Worm (Caenorhabditis elegans) whole organism, L1 larva: ENCODE data around the gene M03C11.3.
"Not testable (repeated sequence)": the region's sequence is repeated elsewhere in the genome, so short reads cannot be mapped to it uniquely, and the experiment has no call there.

Experiments used
- alr-1 ChIP-seq: fragments of 200-800 bp; sonication (Bioruptor generic); optimal IDR thresholded peaks from 2 replicates; lab custom pipeline; 2018; ENCODE audit warnings: borderline replicate concordance, mild to moderate bottlenecking, missing genetic modification characterization, missing compliant biosample characterization
- blmp-1 ChIP-seq: fragments of 150-350 bp; optimal IDR thresholded peaks from 2 replicates; lab custom pipeline; 2014; ENCODE audit warnings: missing biosample characterization, missing genetic modification characterization
- ceh-63 ChIP-seq: fragments of 200-800 bp; sonication (Bioruptor generic); optimal IDR thresholded peaks from 2 replicates; lab custom pipeline; 2018; ENCODE audit warnings: mild to moderate bottlenecking, missing genetic modification characterization, missing compliant biosample characterization
- ceh-8 ChIP-seq: fragments of 200-800 bp; sonication (Bioruptor generic); optimal IDR thresholded peaks from 2 replicates; lab custom pipeline; 2018; ENCODE audit warnings: mild to moderate bottlenecking, missing genetic modification characterization, moderate library complexity, missing compliant biosample characterization
- ceh-88 ChIP-seq: fragments of 200-800 bp; sonication (Bioruptor generic); IDR thresholded peaks from 2 replicates; pipeline ENCODE4 v1.3.6; 2022; ENCODE audit warnings: missing genetic modification characterization, missing compliant biosample characterization
- ceh-90 ChIP-seq: sonication (generic microtip); optimal IDR thresholded peaks from 2 replicates; lab custom pipeline; 2016; ENCODE audit warnings: missing genetic modification characterization, missing compliant biosample characterization
- dpl-1 ChIP-seq, 3 experiments: fragments of 150-350 bp in 2 of 3; sonication (generic microtip) in 1 of 3; optimal IDR thresholded peaks; 2 replicates each; lab custom pipeline; 2014 to 2017; ENCODE audit warnings: missing biosample characterization in 3 of 3, missing genetic modification characterization in 3 of 3, missing genetic modification reagents in 3 of 3
- dsc-1 ChIP-seq: sonication (generic microtip); optimal IDR thresholded peaks from 2 replicates; lab custom pipeline; 2016; ENCODE audit warnings: mild to moderate bottlenecking, missing genetic modification characterization, missing compliant biosample characterization
- egl-13 ChIP-seq: sonication (generic microtip); optimal IDR thresholded peaks from 2 replicates; lab custom pipeline; 2016; ENCODE audit warnings: missing genotype, missing genetic modification reagents, missing genetic modification characterization, missing compliant biosample characterization
- egl-27 ChIP-seq, 2 experiments: fragments of 150-350 bp in 1 of 2; sonication (generic microtip); optimal IDR thresholded peaks; 3 replicates each; lab custom pipeline; 2017 to 2018; ENCODE audit warnings: missing biosample characterization in 2 of 2, missing genetic modification characterization in 2 of 2, missing genetic modification reagents in 2 of 2
- elt-3 ChIP-seq, 6 experiments: fragments of 150-350 bp in 1 of 6; sonication (generic microtip); optimal IDR thresholded peaks; 2 replicates each; lab custom pipeline; 2017 to 2018; ENCODE audit warnings: missing biosample characterization in 6 of 6, missing genetic modification characterization in 6 of 6, inconsistent platforms in 1 of 6
- ets-5 ChIP-seq: fragments of 200-800 bp; sonication (Bioruptor generic); IDR thresholded peaks from 2 replicates; pipeline ENCODE4 v1.3.6; 2022; ENCODE audit warnings: missing genetic modification characterization, missing compliant biosample characterization
- fkh-4 ChIP-seq: sonication (generic microtip); optimal IDR thresholded peaks from 2 replicates; lab custom pipeline; 2016; ENCODE audit warnings: missing compliant biosample characterization, missing genetic modification characterization, borderline replicate concordance
- fos-1 ChIP-seq: fragments of 150-350 bp; optimal IDR thresholded peaks from 2 replicates; lab custom pipeline; 2014; ENCODE audit warnings: missing biosample characterization, missing genetic modification characterization
- grh-1 ChIP-seq: fragments of 200-800 bp; sonication (Bioruptor generic); IDR thresholded peaks from 2 replicates; pipeline ENCODE4 v1.3.6; 2022; ENCODE audit warnings: missing genetic modification reagents, missing genetic modification characterization, missing compliant biosample characterization
- hlh-17 ChIP-seq: fragments of 200-800 bp; sonication (Bioruptor generic); optimal IDR thresholded peaks from 2 replicates; lab custom pipeline; 2018; ENCODE audit warnings: missing genetic modification characterization, mild to moderate bottlenecking, missing compliant biosample characterization, moderate library complexity, borderline replicate concordance
- hpl-2 ChIP-seq: fragments of 150-350 bp; optimal IDR thresholded peaks from 2 replicates; lab custom pipeline; 2014; ENCODE audit warnings: missing biosample characterization, missing genetic modification reagents, missing genetic modification characterization
- jun-1 ChIP-seq: fragments of 150-350 bp; optimal IDR thresholded peaks from 2 replicates; lab custom pipeline; 2014; ENCODE audit warnings: missing biosample characterization, missing genetic modification reagents, missing genetic modification characterization
- lin-13 ChIP-seq: fragments of 150-350 bp; optimal IDR thresholded peaks from 2 replicates; lab custom pipeline; 2014; ENCODE audit warnings: missing biosample characterization, missing genetic modification reagents, missing genetic modification characterization
- lin-14 ChIP-seq: fragments of 200-800 bp; sonication (Bioruptor generic); optimal IDR thresholded peaks from 2 replicates; lab custom pipeline; 2018; ENCODE audit warnings: mild to moderate bottlenecking, missing genetic modification characterization, moderate library complexity, missing compliant biosample characterization
- lir-3 ChIP-seq: sonication (generic microtip); optimal IDR thresholded peaks from 2 replicates; lab custom pipeline; 2016; ENCODE audit warnings: mild to moderate bottlenecking, missing genetic modification characterization, moderate library complexity, missing compliant biosample characterization; ENCODE audit not compliant: poor library complexity
- lsy-2 ChIP-seq, 2 experiments: fragments of 150-350 bp; optimal IDR thresholded peaks; 2 replicates each; lab custom pipeline; 2014; ENCODE audit warnings: missing biosample characterization in 2 of 2, missing genetic modification characterization in 2 of 2
- mdl-1 ChIP-seq, 2 experiments: fragments of 150-350 bp; optimal IDR thresholded peaks; 2 replicates each; lab custom pipeline; 2014 to 2017; ENCODE audit warnings: missing biosample characterization in 2 of 2, missing genetic modification characterization in 2 of 2, inconsistent platforms in 1 of 2
- mef-2 ChIP-seq: fragments of 150-350 bp; optimal IDR thresholded peaks from 2 replicates; lab custom pipeline; 2014; ENCODE audit warnings: missing biosample characterization, missing genetic modification characterization
- mep-1 ChIP-seq: fragments of 150-350 bp; optimal IDR thresholded peaks from 2 replicates; lab custom pipeline; 2014; ENCODE audit warnings: missing biosample characterization, missing genetic modification characterization
- nhr-12 ChIP-seq: sonication (generic microtip); optimal IDR thresholded peaks from 2 replicates; lab custom pipeline; 2017; ENCODE audit warnings: missing biosample characterization, missing genetic modification characterization
- nhr-20 ChIP-seq: sonication (generic microtip); optimal IDR thresholded peaks from 2 replicates; lab custom pipeline; 2016; ENCODE audit warnings: mild to moderate bottlenecking, missing genetic modification characterization, missing compliant biosample characterization
- nhr-237 ChIP-seq: fragments of 150-350 bp; optimal IDR thresholded peaks from 2 replicates; lab custom pipeline; 2014; ENCODE audit warnings: missing biosample characterization, missing genetic modification characterization
- nhr-28 ChIP-seq: fragments of 150-350 bp; optimal IDR thresholded peaks from 2 replicates; lab custom pipeline; 2014; ENCODE audit warnings: missing biosample characterization, missing genetic modification characterization
- nhr-47 ChIP-seq: sonication (generic microtip); optimal IDR thresholded peaks from 2 replicates; lab custom pipeline; 2016; ENCODE audit warnings: mild to moderate bottlenecking, missing genetic modification characterization, moderate library complexity, missing compliant biosample characterization
- nhr-71 ChIP-seq: sonication (generic microtip); optimal IDR thresholded peaks from 2 replicates; lab custom pipeline; 2016; ENCODE audit warnings: mild to moderate bottlenecking, missing genetic modification characterization, moderate library complexity, missing compliant biosample characterization
- nhr-77 ChIP-seq: fragments of 150-350 bp; optimal IDR thresholded peaks from 2 replicates; lab custom pipeline; 2014; ENCODE audit warnings: missing biosample characterization, missing genetic modification characterization
- nhr-90 ChIP-seq: sonication (generic microtip); optimal IDR thresholded peaks from 2 replicates; lab custom pipeline; 2016; ENCODE audit warnings: mild to moderate bottlenecking, missing genetic modification characterization, missing compliant biosample characterization; ENCODE audit not compliant: poor library complexity
- sox-4 ChIP-seq: sonication (generic microtip); optimal IDR thresholded peaks from 2 replicates; lab custom pipeline; 2016; ENCODE audit warnings: missing genetic modification characterization, missing compliant biosample characterization
- swsn-7 ChIP-seq: sonication (generic microtip); optimal IDR thresholded peaks from 2 replicates; lab custom pipeline; 2016; ENCODE audit warnings: missing genetic modification characterization, missing compliant biosample characterization
- tlp-1 ChIP-seq: fragments of 150-350 bp; optimal IDR thresholded peaks from 2 replicates; lab custom pipeline; 2014; ENCODE audit warnings: missing biosample characterization, missing genetic modification characterization
- unc-130 ChIP-seq: fragments of 150-350 bp; optimal IDR thresholded peaks from 2 replicates; lab custom pipeline; 2017; ENCODE audit warnings: missing biosample characterization, missing genetic modification characterization, inconsistent platforms
- unc-30 ChIP-seq: sonication (generic microtip); optimal IDR thresholded peaks from 2 replicates; lab custom pipeline; 2017; ENCODE audit warnings: missing biosample characterization, missing genetic modification characterization
- unc-98 ChIP-seq: fragments of 200-800 bp; sonication (Bioruptor generic); IDR thresholded peaks from 2 replicates; pipeline ENCODE4 v1.3.6; 2022; ENCODE audit warnings: missing genetic modification characterization, missing compliant biosample characterization
- vab-15 ChIP-seq: sonication (generic microtip); optimal IDR thresholded peaks from 2 replicates; lab custom pipeline; 2017; ENCODE audit warnings: missing genotype, mild to moderate bottlenecking, missing genetic modification characterization, missing compliant biosample characterization
- xbp-1 ChIP-seq: sonication (generic microtip); optimal IDR thresholded peaks from 2 replicates; lab custom pipeline; 2016; ENCODE audit warnings: missing genetic modification characterization, missing compliant biosample characterization
- zip-4 ChIP-seq: fragments of 200-800 bp; sonication (Bioruptor generic); optimal IDR thresholded peaks from 2 replicates; lab custom pipeline; 2018; ENCODE audit warnings: mild to moderate bottlenecking, missing genetic modification characterization, moderate library complexity, missing compliant biosample characterization

Gene M03C11.3

ce11 chrIII:10438780-10439179, 33.9 kb downstream of the M03C11.3 start, which contains the start of gene H04D03.6:
TSS of gene H04D03.6 (minus strand) at chrIII:10438880.
- not testable (repeated sequence) for TF ChIP-seq fos-1, vab-15, blmp-1 (tag; lab: Kevin White, UChicago)

ce11 chrIII:10442355-10443140, 37.7 kb downstream of the M03C11.3 start, which contains the start of the genes H04D03.2 and ecps-2:
TSS of gene H04D03.2 (minus strand) at chrIII:10442405.
TSS of gene ecps-2 (plus strand) at chrIII:10443090.
- TF ChIP-seq nhr-77 (tag; lab: Kevin White, UChicago) = no peak
- no peak for TF ChIP-seq dpl-1 (GFP tag; optimal IDR thresholded peaks at IDR 0.05; lab: Kevin White, UChicago)
- no peak for TF ChIP-seq hpl-2 (GFP tag; lab: Kevin White, UChicago)
- TF ChIP-seq elt-3 (tag; optimal IDR thresholded peaks at IDR 0.05; lab: Kevin White, UChicago) = no peak
- no peak for TF ChIP-seq mdl-1 (tag; optimal IDR thresholded peaks at IDR 0.05; lab: Kevin White, UChicago)
- TF ChIP-seq nhr-28 (tag; lab: Kevin White, UChicago) = no peak
- TF ChIP-seq zip-4 (GFP tag; lab: Kevin White, UChicago) = no peak
- no peak for TF ChIP-seq unc-30 (tag; lab: Kevin White, UChicago)
- TF ChIP-seq ets-5 = no peak
- TF ChIP-seq lin-14 (GFP tag; lab: Kevin White, UChicago) = no peak
- TF ChIP-seq nhr-20 (tag; lab: Kevin White, UChicago) = no peak
- no peak for TF ChIP-seq nhr-71 (tag; lab: Kevin White, UChicago)
- no peak for TF ChIP-seq mef-2 (tag; lab: Kevin White, UChicago)
- TF ChIP-seq egl-13 (tag; lab: Kevin White, UChicago) = no peak

- no peak for TF ChIP-seq mef-2 (tag; lab: Kevin White, UChicago)
- no peak for TF ChIP-seq lir-3
- TF ChIP-seq nhr-77 (tag; lab: Kevin White, UChicago) = no peak
- TF ChIP-seq dsc-1 (tag; lab: Kevin White, UChicago) = no peak
- no peak for TF ChIP-seq nhr-12 (tag; lab: Kevin White, UChicago)
- TF ChIP-seq mep-1 (tag; lab: Kevin White, UChicago) = no peak
- no peak for TF ChIP-seq grh-1
- no peak for TF ChIP-seq vab-15 (tag; lab: Kevin White, UChicago)
- no peak for TF ChIP-seq unc-98 (GFP tag; lab: Robert Waterston, UW)
- TF ChIP-seq nhr-90 = no peak
- no peak for TF ChIP-seq nhr-20 (tag; lab: Kevin White, UChicago)
- no peak for TF ChIP-seq lin-13 (GFP tag; lab: Kevin White, UChicago)
- no peak for TF ChIP-seq mdl-1 (tag; optimal IDR thresholded peaks at IDR 0.05; lab: Kevin White, UChicago)
- TF ChIP-seq swsn-7 = no peak
- no peak for TF ChIP-seq sox-4 (tag; lab: Kevin White, UChicago)
- no peak for TF ChIP-seq egl-27 (tag; optimal IDR thresholded peaks at IDR 0.05; lab: Kevin White, UChicago)
- TF ChIP-seq fkh-4 (tag; lab: Kevin White, UChicago) = no peak
- TF ChIP-seq lsy-2 (tag; optimal IDR thresholded peaks at IDR 0.05; lab: Kevin White, UChicago) = no peak
- TF ChIP-seq unc-130 (tag; lab: Kevin White, UChicago) = no peak
- TF ChIP-seq nhr-47 = no peak
- TF ChIP-seq, all 84 proteins: peak for 0
These were observed 41.9 kb downstream of the M03C11.3 start, which contains the start of gene H04D03.7 for ce11 chrIII:10446730-10447129. TSS of gene H04D03.7 (minus strand) at chrIII:10446830.

ce11 chrIII:10451012-10451411, 46.1 kb downstream of the M03C11.3 start, which contains the start of gene H04D03.4:
TSS of gene H04D03.4 (minus strand) at chrIII:10451112.
- no peak for TF ChIP-seq tlp-1 (tag; lab: Kevin White, UChicago)
- TF ChIP-seq hlh-17 (GFP tag; lab: Kevin White, UChicago) = no peak
- TF ChIP-seq dpl-1 (GFP tag; optimal IDR thresholded peaks at IDR 0.05; lab: Kevin White, UChicago) = no peak
- no peak for TF ChIP-seq jun-1 (tag; lab: Kevin White, UChicago)
- TF ChIP-seq alr-1 = no peak
- TF ChIP-seq ceh-63 (GFP tag; lab: Kevin White, UChicago) = no peak
- TF ChIP-seq ceh-90 (tag; lab: Kevin White, UChicago) = no peak
- no peak for TF ChIP-seq nhr-237 (tag; lab: Kevin White, UChicago)
- no peak for TF ChIP-seq nhr-20 (tag; lab: Kevin White, UChicago)
- TF ChIP-seq vab-15 (tag; lab: Kevin White, UChicago) = no peak
- no peak for TF ChIP-seq hpl-2 (GFP tag; lab: Kevin White, UChicago)
- no peak for TF ChIP-seq nhr-90
- TF ChIP-seq ceh-88 (GFP tag; lab: Robert Waterston, UW) = no peak
- TF ChIP-seq unc-30 (tag; lab: Kevin White, UChicago) = no peak
- TF ChIP-seq xbp-1 = no peak
- no peak for TF ChIP-seq ceh-8 (GFP tag; lab: Kevin White, UChicago)
